Worm (Caenorhabditis elegans) whole organism, L1 larva: ENCODE measurements around the gene C33H5.13.
A peak's percentile ranks its signal among the peaks of the same experiment; 100 is the strongest.

Experiments used
- F16B12.6 ChIP-seq: fragments of 150-350 bp; optimal IDR thresholded peaks from 2 replicates; lab custom pipeline; 2014; ENCODE audit warnings: missing biosample characterization, missing genetic modification characterization
- Y116A8C.19 ChIP-seq: sonication (generic microtip); optimal IDR thresholded peaks from 2 replicates; lab custom pipeline; 2016; ENCODE audit warnings: missing compliant biosample characterization, missing genetic modification characterization, borderline replicate concordance
- aha-1 ChIP-seq: fragments of 150-350 bp; optimal IDR thresholded peaks from 2 replicates; lab custom pipeline; 2014; ENCODE audit warnings: missing biosample characterization, missing genetic modification characterization
- alr-1 ChIP-seq: fragments of 200-800 bp; sonication (Bioruptor generic); optimal IDR thresholded peaks from 2 replicates; lab custom pipeline; 2018; ENCODE audit warnings: borderline replicate concordance, mild to moderate bottlenecking, missing genetic modification characterization, missing compliant biosample characterization
- aly-2 ChIP-seq: fragments of 150-350 bp; optimal IDR thresholded peaks from 2 replicates; lab custom pipeline; 2014; ENCODE audit warnings: missing biosample characterization, missing genetic modification characterization
- ama-1 ChIP-seq: fragments of 150-350 bp; optimal IDR thresholded peaks from 2 replicates; lab custom pipeline; 2014
- blmp-1 ChIP-seq: fragments of 150-350 bp; optimal IDR thresholded peaks from 2 replicates; lab custom pipeline; 2014; ENCODE audit warnings: missing biosample characterization, missing genetic modification characterization
- ceh-63 ChIP-seq: fragments of 200-800 bp; sonication (Bioruptor generic); optimal IDR thresholded peaks from 2 replicates; lab custom pipeline; 2018; ENCODE audit warnings: mild to moderate bottlenecking, missing genetic modification characterization, missing compliant biosample characterization
- ceh-88 ChIP-seq: fragments of 200-800 bp; sonication (Bioruptor generic); IDR thresholded peaks from 2 replicates; pipeline ENCODE4 v1.3.6; 2022; ENCODE audit warnings: missing genetic modification characterization, missing compliant biosample characterization
- ceh-90 ChIP-seq: sonication (generic microtip); optimal IDR thresholded peaks from 2 replicates; lab custom pipeline; 2016; ENCODE audit warnings: missing genetic modification characterization, missing compliant biosample characterization
- ces-1 ChIP-seq: fragments of 150-350 bp; optimal IDR thresholded peaks from 2 replicates; lab custom pipeline; 2014; ENCODE audit warnings: missing biosample characterization, missing genetic modification reagents, missing genetic modification characterization
- dpl-1 ChIP-seq, 3 experiments: fragments of 150-350 bp in 2 of 3; sonication (generic microtip) in 1 of 3; optimal IDR thresholded peaks; 2 replicates each; lab custom pipeline; 2014 to 2017; ENCODE audit warnings: missing biosample characterization in 3 of 3, missing genetic modification characterization in 3 of 3, missing genetic modification reagents in 3 of 3
- efl-1 ChIP-seq, 4 experiments: fragments of 150-350 bp; optimal IDR thresholded peaks in 3 of 4; peaks in 1 of 4; 1 replicate in 1 of 4; 2 replicates in 3 of 4; lab custom pipeline; 2014; ENCODE audit warnings: missing biosample characterization in 2 of 4, missing genetic modification characterization in 2 of 4, missing genetic modification reagents in 2 of 4
- egl-13 ChIP-seq: sonication (generic microtip); optimal IDR thresholded peaks from 2 replicates; lab custom pipeline; 2016; ENCODE audit warnings: missing genotype, missing genetic modification reagents, missing genetic modification characterization, missing compliant biosample characterization
- egl-27 ChIP-seq, 2 experiments: fragments of 150-350 bp in 1 of 2; sonication (generic microtip); optimal IDR thresholded peaks; 3 replicates each; lab custom pipeline; 2017 to 2018; ENCODE audit warnings: missing biosample characterization in 2 of 2, missing genetic modification characterization in 2 of 2, missing genetic modification reagents in 2 of 2
- elt-3 ChIP-seq, 6 experiments: fragments of 150-350 bp in 1 of 6; sonication (generic microtip); optimal IDR thresholded peaks; 2 replicates each; lab custom pipeline; 2017 to 2018; ENCODE audit warnings: missing biosample characterization in 6 of 6, missing genetic modification characterization in 6 of 6, inconsistent platforms in 1 of 6
- ets-5 ChIP-seq: fragments of 200-800 bp; sonication (Bioruptor generic); IDR thresholded peaks from 2 replicates; pipeline ENCODE4 v1.3.6; 2022; ENCODE audit warnings: missing genetic modification characterization, missing compliant biosample characterization
- fkh-4 ChIP-seq: sonication (generic microtip); optimal IDR thresholded peaks from 2 replicates; lab custom pipeline; 2016; ENCODE audit warnings: missing compliant biosample characterization, missing genetic modification characterization, borderline replicate concordance
- fkh-8 ChIP-seq: sonication (generic microtip); optimal IDR thresholded peaks from 2 replicates; lab custom pipeline; 2016; ENCODE audit warnings: mild to moderate bottlenecking, missing genetic modification characterization, missing compliant biosample characterization
- fos-1 ChIP-seq: fragments of 150-350 bp; optimal IDR thresholded peaks from 2 replicates; lab custom pipeline; 2014; ENCODE audit warnings: missing biosample characterization, missing genetic modification characterization
- grh-1 ChIP-seq: fragments of 200-800 bp; sonication (Bioruptor generic); IDR thresholded peaks from 2 replicates; pipeline ENCODE4 v1.3.6; 2022; ENCODE audit warnings: missing genetic modification reagents, missing genetic modification characterization, missing compliant biosample characterization
- hlh-4 ChIP-seq: sonication (generic microtip); optimal IDR thresholded peaks from 2 replicates; lab custom pipeline; 2016; ENCODE audit warnings: mild to moderate bottlenecking, missing genetic modification characterization, missing compliant biosample characterization
- hpl-2 ChIP-seq: fragments of 150-350 bp; optimal IDR thresholded peaks from 2 replicates; lab custom pipeline; 2014; ENCODE audit warnings: missing biosample characterization, missing genetic modification reagents, missing genetic modification characterization
- irx-1 ChIP-seq: sonication (generic microtip); optimal IDR thresholded peaks from 2 replicates; lab custom pipeline; 2016; ENCODE audit warnings: missing genetic modification characterization, missing compliant biosample characterization
- isw-1 ChIP-seq: fragments of 200-800 bp; sonication (Bioruptor generic); IDR thresholded peaks from 2 replicates; pipeline ENCODE4 v1.3.6; 2022; ENCODE audit warnings: missing genetic modification characterization, missing compliant biosample characterization
- lin-13 ChIP-seq: fragments of 150-350 bp; optimal IDR thresholded peaks from 2 replicates; lab custom pipeline; 2014; ENCODE audit warnings: missing biosample characterization, missing genetic modification reagents, missing genetic modification characterization
- lin-39 ChIP-seq: fragments of 150-350 bp; optimal IDR thresholded peaks from 2 replicates; lab custom pipeline; 2014; ENCODE audit warnings: missing biosample characterization, missing genetic modification reagents, missing genetic modification characterization
- lir-3 ChIP-seq: sonication (generic microtip); optimal IDR thresholded peaks from 2 replicates; lab custom pipeline; 2016; ENCODE audit warnings: mild to moderate bottlenecking, missing genetic modification characterization, moderate library complexity, missing compliant biosample characterization; ENCODE audit not compliant: poor library complexity
- lsy-2 ChIP-seq, 2 experiments: fragments of 150-350 bp; optimal IDR thresholded peaks; 2 replicates each; lab custom pipeline; 2014; ENCODE audit warnings: missing biosample characterization in 2 of 2, missing genetic modification characterization in 2 of 2
- mdl-1 ChIP-seq, 2 experiments: fragments of 150-350 bp; optimal IDR thresholded peaks; 2 replicates each; lab custom pipeline; 2014 to 2017; ENCODE audit warnings: missing biosample characterization in 2 of 2, missing genetic modification characterization in 2 of 2, inconsistent platforms in 1 of 2
- mef-2 ChIP-seq: fragments of 150-350 bp; optimal IDR thresholded peaks from 2 replicates; lab custom pipeline; 2014; ENCODE audit warnings: missing biosample characterization, missing genetic modification characterization
- nhr-11 ChIP-seq: fragments of 150-350 bp; optimal IDR thresholded peaks from 2 replicates; lab custom pipeline; 2014; ENCODE audit warnings: missing biosample characterization, missing genetic modification characterization
- nhr-20 ChIP-seq: sonication (generic microtip); optimal IDR thresholded peaks from 2 replicates; lab custom pipeline; 2016; ENCODE audit warnings: mild to moderate bottlenecking, missing genetic modification characterization, missing compliant biosample characterization
- nhr-28 ChIP-seq: fragments of 150-350 bp; optimal IDR thresholded peaks from 2 replicates; lab custom pipeline; 2014; ENCODE audit warnings: missing biosample characterization, missing genetic modification characterization
- nhr-71 ChIP-seq: sonication (generic microtip); optimal IDR thresholded peaks from 2 replicates; lab custom pipeline; 2016; ENCODE audit warnings: mild to moderate bottlenecking, missing genetic modification characterization, moderate library complexity, missing compliant biosample characterization
- nhr-77 ChIP-seq: fragments of 150-350 bp; optimal IDR thresholded peaks from 2 replicates; lab custom pipeline; 2014; ENCODE audit warnings: missing biosample characterization, missing genetic modification characterization
- nhr-84 ChIP-seq: sonication (generic microtip); optimal IDR thresholded peaks from 2 replicates; lab custom pipeline; 2017; ENCODE audit warnings: missing biosample characterization, missing genetic modification characterization
- nhr-85 ChIP-seq: sonication (generic microtip); peaks from one replicate; lab custom pipeline; 2016; ENCODE audit warnings: missing genetic modification characterization, inconsistent platforms, missing compliant biosample characterization
- skn-1 ChIP-seq: fragments of 150-350 bp; optimal IDR thresholded peaks from 2 replicates; lab custom pipeline; 2014; ENCODE audit warnings: missing biosample characterization, missing genetic modification characterization
- snpc-4 ChIP-seq: fragments of 150-350 bp; optimal IDR thresholded peaks from 2 replicates; lab custom pipeline; 2014; ENCODE audit warnings: missing biosample characterization, missing genetic modification characterization
- snu-23 ChIP-seq: sonication (generic microtip); optimal IDR thresholded peaks from 2 replicates; lab custom pipeline; 2016; ENCODE audit warnings: missing genetic modification characterization, missing compliant biosample characterization
- swsn-7 ChIP-seq: sonication (generic microtip); optimal IDR thresholded peaks from 2 replicates; lab custom pipeline; 2016; ENCODE audit warnings: missing genetic modification characterization, missing compliant biosample characterization
- tbx-2 ChIP-seq: sonication (generic microtip); optimal IDR thresholded peaks from 2 replicates; lab custom pipeline; 2016; ENCODE audit warnings: missing genetic modification characterization, missing compliant biosample characterization
- tlp-1 ChIP-seq: fragments of 150-350 bp; optimal IDR thresholded peaks from 2 replicates; lab custom pipeline; 2014; ENCODE audit warnings: missing biosample characterization, missing genetic modification characterization
- unc-130 ChIP-seq: fragments of 150-350 bp; optimal IDR thresholded peaks from 2 replicates; lab custom pipeline; 2017; ENCODE audit warnings: missing biosample characterization, missing genetic modification characterization, inconsistent platforms
- unc-62 ChIP-seq: fragments of 150-350 bp; optimal IDR thresholded peaks from 2 replicates; lab custom pipeline; 2014; ENCODE audit warnings: missing biosample characterization, missing genetic modification reagents, missing genetic modification characterization
- unc-98 ChIP-seq: fragments of 200-800 bp; sonication (Bioruptor generic); IDR thresholded peaks from 2 replicates; pipeline ENCODE4 v1.3.6; 2022; ENCODE audit warnings: missing genetic modification characterization, missing compliant biosample characterization
- vab-15 ChIP-seq: sonication (generic microtip); optimal IDR thresholded peaks from 2 replicates; lab custom pipeline; 2017; ENCODE audit warnings: missing genotype, mild to moderate bottlenecking, missing genetic modification characterization, missing compliant biosample characterization
- zag-1 ChIP-seq: fragments of 150-350 bp; optimal IDR thresholded peaks from 2 replicates; lab custom pipeline; 2014; ENCODE audit warnings: missing biosample characterization, missing genetic modification characterization
- zip-4 ChIP-seq: fragments of 200-800 bp; sonication (Bioruptor generic); optimal IDR thresholded peaks from 2 replicates; lab custom pipeline; 2018; ENCODE audit warnings: mild to moderate bottlenecking, missing genetic modification characterization, moderate library complexity, missing compliant biosample characterization
- ztf-11 ChIP-seq, 2 experiments: sonication (generic microtip); optimal IDR thresholded peaks; 2 replicates each; lab custom pipeline; 2016 to 2017; ENCODE audit warnings: missing genetic modification characterization in 2 of 2, missing biosample characterization in 1 of 2, missing compliant biosample characterization in 1 of 2
- ztf-4 ChIP-seq: fragments of 150-350 bp; optimal IDR thresholded peaks from 2 replicates; lab custom pipeline; 2014; ENCODE audit warnings: missing biosample characterization, missing genetic modification characterization

The C33H5.13 gene

DNA sequence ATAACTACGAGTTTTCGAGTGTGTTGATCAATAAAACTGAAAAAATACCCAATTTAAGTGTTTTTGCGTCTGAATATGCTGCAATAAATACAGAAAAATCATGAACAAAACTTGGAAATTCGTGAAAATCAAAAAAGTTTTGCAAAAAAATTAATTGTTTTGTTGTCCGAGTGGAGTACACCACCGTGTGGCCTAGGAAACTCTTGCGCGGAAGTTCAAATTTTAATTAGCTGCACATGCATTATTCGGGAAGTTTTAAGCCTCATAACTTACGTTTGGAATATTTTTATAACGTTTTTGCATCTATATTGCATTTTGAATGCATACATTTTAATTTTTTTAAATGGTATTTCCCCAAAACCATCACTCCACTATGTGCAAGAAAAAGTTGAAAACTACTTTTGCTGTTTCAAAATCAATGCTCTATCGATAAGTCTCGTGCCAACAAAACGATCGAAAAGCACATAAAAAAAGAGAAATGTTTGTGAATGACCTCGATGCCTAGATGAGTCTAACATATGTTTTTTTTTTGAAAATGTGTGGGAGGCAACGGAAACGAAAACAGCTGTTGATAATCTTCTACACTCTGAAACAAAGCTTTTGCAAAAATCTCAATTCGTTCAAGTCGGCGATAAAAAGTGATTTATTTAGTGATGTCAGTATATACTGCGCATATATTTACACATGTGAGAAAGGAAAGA, 24.5 kb upstream of the C33H5.13 start:
- TF ChIP-seq irx-1 (tag; lab: Kevin White, UChicago) (peak; percentile 69), nhr-85 (peak; percentile 91), nhr-84 (no peak), ces-1 (GFP tag; lab: Kevin White, UChicago) (no peak), ceh-63 (GFP tag; lab: Kevin White, UChicago) (no peak), ceh-88 (no peak; the same call in 1 of the 2 replicates), nhr-71 (tag; lab: Kevin White, UChicago) (peak; percentile 56), unc-130 (tag; lab: Kevin White, UChicago) (peak; percentile 3), swsn-7 (peak; percentile 53), ama-1 (no peak), nhr-20 (peak; percentile 41), nhr-28 (tag; lab: Kevin White, UChicago) (no peak), lin-39 (tag; lab: Kevin White, UChicago) (no peak), ztf-4 (no peak), alr-1 (tag; lab: Kevin White, UChicago) (no peak), dpl-1 (GFP tag; optimal IDR thresholded peaks at IDR 0.05; lab: Kevin White, UChicago) (peak; percentile 76 to 88 (median 86)), hpl-2 (GFP tag; lab: Kevin White, UChicago) (no peak), nhr-77 (tag; lab: Kevin White, UChicago) (no peak), lir-3 (tag; lab: Kevin White, UChicago) (peak; percentile 73), F16B12.6 (tag; lab: Kevin White, UChicago) (no peak), elt-3 (tag; optimal IDR thresholded peaks at IDR 0.05; lab: Kevin White, UChicago) (peak in 1 of 6 experiments; percentile 2), aly-2 (no peak), lsy-2 (tag; optimal IDR thresholded peaks at IDR 0.05; lab: Kevin White, UChicago) (peak; percentile 10 to 53), egl-27 (tag; optimal IDR thresholded peaks at IDR 0.05; lab: Kevin White, UChicago) (no peak), efl-1 (optimal IDR thresholded peaks at IDR 0.05; lab: Kevin White, UChicago) (peak; percentile 53 to 89), efl-1 (GFP tag; optimal IDR thresholded peaks at IDR 0.05 in 1 of 2; lab: Kevin White, UChicago) (peak; percentile 87 to 99), zag-1 (tag; lab: Kevin White, UChicago) (no peak), grh-1 (GFP tag; lab: Robert Waterston, UW) (peak; percentile 73), skn-1 (tag; lab: Kevin White, UChicago) (peak; percentile 5), blmp-1 (tag; lab: Kevin White, UChicago) (peak; percentile 28), snpc-4 (tag; lab: Kevin White, UChicago) (no peak), tlp-1 (tag; lab: Kevin White, UChicago) (no peak), egl-13 (tag; lab: Kevin White, UChicago) (peak; percentile 35), isw-1 (peak; percentile 5; the same call in 1 of the 2 replicates), nhr-11 (no peak), unc-62 (GFP tag; lab: Kevin White, UChicago) (no peak), lin-13 (GFP tag; lab: Kevin White, UChicago) (no peak), zip-4 (no peak), fkh-8 (no peak), fkh-4 (tag; lab: Kevin White, UChicago) (peak; percentile 60), ets-5 (GFP tag; lab: Robert Waterston, UW) (no peak), aha-1 (tag; lab: Kevin White, UChicago) (no peak), Y116A8C.19 (tag; lab: Kevin White, UChicago) (peak; percentile 6), unc-98 (GFP tag; lab: Robert Waterston, UW) (no peak), fos-1 (tag; lab: Kevin White, UChicago) (no peak), mdl-1 (tag; optimal IDR thresholded peaks at IDR 0.05; lab: Kevin White, UChicago) (no peak), hlh-4 (tag; lab: Kevin White, UChicago) (no peak), ceh-90 (tag; lab: Kevin White, UChicago) (peak; percentile 82), vab-15 (tag; lab: Kevin White, UChicago) (no peak), ztf-11 (tag; optimal IDR thresholded peaks at IDR 0.05; lab: Kevin White, UChicago) (peak in 1 of 2 experiments; percentile 71), tbx-2 (peak; percentile 51), mef-2 (no peak), snu-23 (GFP tag; lab: Kevin White, UChicago) (peak; percentile 44)
